Fruit fly (Drosophila melanogaster) whole organism: ENCODE data around the gene kin17.

ENCODE experiments used
- CG8478 ChIP-seq: fragments of >200 bp; optimal IDR thresholded peaks from 2 replicates; lab custom pipeline; 2018; ENCODE audit warnings: inconsistent platforms
- Dll ChIP-seq: fragments of >200 bp; optimal IDR thresholded peaks from 2 replicates; lab custom pipeline; 2017
- EcR ChIP-seq, 2 experiments: fragments of >200 bp; optimal IDR thresholded peaks; 2 replicates each; lab custom pipeline; 2017; ENCODE audit warnings: missing biosample characterization in 2 of 2, missing genetic modification characterization in 2 of 2, missing genetic modification reagents in 2 of 2
- pan ChIP-seq: fragments of >200 bp; optimal IDR thresholded peaks from 2 replicates; lab custom pipeline; 2017
- psq ChIP-seq: fragments of >200 bp; optimal IDR thresholded peaks from 2 replicates; lab custom pipeline; 2017
- usp ChIP-seq: fragments of >200 bp; optimal IDR thresholded peaks from 2 replicates; lab custom pipeline; 2017; ENCODE audit warnings: missing biosample characterization, missing genetic modification characterization, mixed read lengths

dm6 chr3L:20385408-20385807 is 28.8 kb downstream of the kin17 start:
- TF ChIP-seq pan, result no peak
- TF ChIP-seq usp (GFP tag; lab: Kevin White, UChicago), result no peak
- TF ChIP-seq psq (lab: Kevin White, UChicago), result no peak
- no peak for TF ChIP-seq CG8478 (lab: Kevin White, UChicago)
- TF ChIP-seq Dll (lab: Kevin White, UChicago), result no peak
- TF ChIP-seq EcR (GFP tag; optimal IDR thresholded peaks at IDR 0.05; lab: Kevin White, UChicago), result no peak
